Worm (Caenorhabditis elegans): ENCODE results near the gene xol-1.
A peak's percentile ranks its signal among the peaks of the same experiment; 100 is the strongest.

Gene xol-1

DNA sequence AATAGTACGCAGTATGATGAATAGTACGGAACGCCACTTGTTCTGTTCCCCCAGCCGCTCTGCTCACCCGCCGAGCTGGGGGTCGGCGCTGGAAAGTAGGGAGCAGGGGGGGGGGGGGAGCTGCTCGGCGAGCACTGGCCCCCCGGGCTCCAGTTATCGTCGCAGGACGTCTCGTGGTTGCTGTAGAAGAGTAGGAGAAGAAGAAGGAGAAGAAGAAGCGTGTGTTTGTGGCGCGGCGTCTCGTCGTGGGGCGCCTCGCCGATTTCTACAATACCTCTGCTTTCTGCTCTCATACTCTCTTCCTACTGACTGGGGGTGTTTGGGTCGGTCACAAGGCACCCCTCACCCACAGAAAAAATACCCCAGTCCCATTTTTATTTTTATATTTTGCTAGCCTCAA is 23.8 kb upstream of the xol-1 start:
- no peak for TF ChIP-seq nfya-1 (tag; optimal IDR thresholded peaks at IDR 0.05)
- no peak for TF ChIP-seq npax-4 (tag; optimal IDR thresholded peaks at IDR 0.05)
- no peak for TF ChIP-seq ceh-48 (tag; optimal IDR thresholded peaks at IDR 0.05)
- TF ChIP-seq dmd-4 (tag; optimal IDR thresholded peaks at IDR 0.05; ENCODE audit: borderline replicate concordance), result no peak
- TF ChIP-seq C38D4.7 (GFP tag; optimal IDR thresholded peaks at IDR 0.05), result no peak
- no peak for TF ChIP-seq fkh-10 (GFP tag; optimal IDR thresholded peaks at IDR 0.05)
- no peak for TF ChIP-seq F13H6.1 (tag; optimal IDR thresholded peaks at IDR 0.05)
- TF ChIP-seq ceh-24 (tag; optimal IDR thresholded peaks at IDR 0.05), result no peak
- no peak for TF ChIP-seq hlh-6 (tag; optimal IDR thresholded peaks at IDR 0.05)
- TF ChIP-seq ceh-22 (tag; optimal IDR thresholded peaks at IDR 0.05), result no peak
- TF ChIP-seq syd-9 (tag; optimal IDR thresholded peaks at IDR 0.05), result no peak
- no peak for TF ChIP-seq che-1 (tag; optimal IDR thresholded peaks at IDR 0.05)
- TF ChIP-seq pag-3 (tag; optimal IDR thresholded peaks at IDR 0.05; ENCODE audit: borderline replicate concordance), result no peak
- TF ChIP-seq lim-6 (tag; optimal IDR thresholded peaks at IDR 0.05), result no peak
- TF ChIP-seq ttx-3 (tag; optimal IDR thresholded peaks at IDR 0.05), result no peak
- TF ChIP-seq unc-3 (GFP tag; conservative IDR thresholded peaks at IDR 0.05), result no peak
- TF ChIP-seq unc-3 (tag; optimal IDR thresholded peaks at IDR 0.05), result no peak
- no peak for TF ChIP-seq ahr-1 (tag; optimal IDR thresholded peaks at IDR 0.05)
- TF ChIP-seq elt-2 (tag; optimal IDR thresholded peaks at IDR 0.05), result no peak
- no peak for TF ChIP-seq hlh-13 (GFP tag; optimal IDR thresholded peaks at IDR 0.05)
- no peak for TF ChIP-seq ref-2 (tag; optimal IDR thresholded peaks at IDR 0.05)

DNA sequence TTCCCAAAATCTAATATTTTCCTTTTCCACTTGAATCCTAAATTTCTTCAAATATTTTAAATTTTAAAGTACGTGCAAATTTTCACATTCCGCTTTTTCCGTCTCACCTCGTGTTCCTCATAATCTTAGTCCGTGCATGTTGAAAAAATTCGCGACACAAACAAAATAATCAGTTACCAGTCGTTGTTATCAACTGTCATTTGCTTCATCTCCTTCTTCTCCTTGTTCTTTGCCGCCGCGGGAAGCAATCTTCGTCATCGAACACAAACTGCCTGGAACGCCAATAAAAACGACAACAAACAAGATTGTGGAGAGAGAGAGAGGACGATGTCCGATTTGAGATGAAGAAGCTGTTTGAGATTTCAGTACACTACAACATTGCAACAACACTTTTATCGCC is 23.4 kb upstream of the xol-1 start, which contains the start of gene C34D10.5:
C34D10.5 (plus strand) TSS at position 269 of the 400 bp plus-strand sequence.
- TF ChIP-seq ama-1 (optimal IDR thresholded peaks at IDR 0.05) (no peak), T23F11.4 (GFP tag; optimal IDR thresholded peaks at IDR 0.05) (no peak), pqm-1 (tag; optimal IDR thresholded peaks at IDR 0.05) (no peak), ceh-31 (tag; optimal IDR thresholded peaks at IDR 0.05) (no peak)

DNA sequence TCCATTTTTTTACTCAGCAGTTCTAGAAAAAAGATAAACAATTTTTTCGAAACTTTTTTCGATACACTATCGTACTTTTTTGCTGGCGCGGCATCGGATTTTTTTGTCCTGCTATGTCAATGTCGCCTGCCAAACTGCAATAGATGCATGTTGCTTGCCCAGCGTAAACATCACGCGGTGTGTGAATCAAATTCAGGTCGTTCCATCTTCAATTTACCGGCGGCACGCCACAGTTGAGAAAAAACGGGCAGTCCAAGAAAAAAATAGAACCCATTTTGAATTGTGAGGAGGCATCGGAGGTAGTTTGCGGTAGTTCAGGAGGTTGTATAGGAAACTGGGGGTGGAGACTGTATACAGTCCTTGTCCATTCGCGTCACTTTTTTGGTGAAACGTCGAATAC is 22.7 kb upstream of the xol-1 start:
- TF ChIP-seq che-1 (tag; optimal IDR thresholded peaks at IDR 0.05) (no peak), eyg-1 (tag; optimal IDR thresholded peaks at IDR 0.05) (no peak), ahr-1 (tag; optimal IDR thresholded peaks at IDR 0.05) (no peak), unc-3 (GFP tag; conservative IDR thresholded peaks at IDR 0.05) (no peak), unc-3 (tag; optimal IDR thresholded peaks at IDR 0.05) (no peak), hlh-15 (tag; optimal IDR thresholded peaks at IDR 0.05) (no peak), sox-2 (GFP tag; IDR thresholded peaks at IDR 0.05) (no peak), gmeb-2 (tag; optimal IDR thresholded peaks at IDR 0.05) (no peak), nhr-232 (tag; optimal IDR thresholded peaks at IDR 0.05) (no peak), fkh-6 (tag; optimal IDR thresholded peaks at IDR 0.05) (no peak), Y22D7AL.16 (tag; optimal IDR thresholded peaks at IDR 0.05) (no peak), dmd-4 (tag; optimal IDR thresholded peaks at IDR 0.05; ENCODE audit: borderline replicate concordance) (no peak), npax-4 (tag; optimal IDR thresholded peaks at IDR 0.05) (no peak), tbx-7 (tag; optimal IDR thresholded peaks at IDR 0.05) (no peak), ceh-2 (tag; optimal IDR thresholded peaks at IDR 0.05) (no peak), K09A11.1 (tag; optimal IDR thresholded peaks at IDR 0.05; ENCODE audit: insufficient read depth) (no peak), ztf-16 (tag; optimal IDR thresholded peaks at IDR 0.05) (no peak), ama-1 (optimal IDR thresholded peaks at IDR 0.05) (no peak), ceh-34 (tag; optimal IDR thresholded peaks at IDR 0.05) (no peak), K02D7.2 (tag; optimal IDR thresholded peaks at IDR 0.05) (no peak)

DNA sequence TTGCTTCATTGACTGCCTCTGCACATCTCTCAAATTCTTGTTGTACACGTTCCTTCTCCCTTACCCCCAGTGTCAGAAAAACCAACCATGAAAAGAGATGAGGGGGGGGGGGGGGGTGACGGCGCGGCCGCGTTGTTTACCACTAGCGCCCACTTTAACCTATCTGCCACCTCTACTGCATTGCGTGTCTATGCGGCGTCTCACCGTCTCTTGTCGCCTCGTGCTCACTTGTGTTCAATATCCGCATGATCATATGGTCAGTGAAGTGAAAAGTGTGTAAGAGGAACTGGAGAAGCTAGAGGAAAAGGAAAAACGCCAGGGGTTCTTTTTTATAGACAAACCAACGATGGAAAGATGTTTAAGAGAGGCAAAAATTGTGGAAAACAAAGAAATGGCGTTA is 21.4 kb upstream of the xol-1 start:
- TF ChIP-seq nhr-232 (tag; optimal IDR thresholded peaks at IDR 0.05) (no peak), nfya-1 (tag; optimal IDR thresholded peaks at IDR 0.05) (peak; percentile 31), rnt-1 (tag; optimal IDR thresholded peaks at IDR 0.05) (no peak), pax-1 (tag; optimal IDR thresholded peaks at IDR 0.05) (no peak), unc-55 (GFP tag; optimal IDR thresholded peaks at IDR 0.05) (peak; percentile 0), ztf-16 (tag; optimal IDR thresholded peaks at IDR 0.05) (no peak), eyg-1 (tag; optimal IDR thresholded peaks at IDR 0.05) (no peak), C38D4.7 (GFP tag; optimal IDR thresholded peaks at IDR 0.05) (no peak), madf-2 (tag; optimal IDR thresholded peaks at IDR 0.05) (no peak), sox-4 (tag; optimal IDR thresholded peaks at IDR 0.05) (no peak), sdc-2 (tag; optimal IDR thresholded peaks at IDR 0.05) (peak; percentile 37), nhr-11 (tag; optimal IDR thresholded peaks at IDR 0.05) (no peak), pros-1 (tag; optimal IDR thresholded peaks at IDR 0.05) (peak; percentile 68), npax-4 (tag; optimal IDR thresholded peaks at IDR 0.05) (no peak), unc-42 (tag; optimal IDR thresholded peaks at IDR 0.05) (no peak), sox-2 (GFP tag; IDR thresholded peaks at IDR 0.05) (no peak), elt-4 (tag; optimal IDR thresholded peaks at IDR 0.05) (no peak), pqm-1 (tag; optimal IDR thresholded peaks at IDR 0.05) (no peak), ceh-6 (GFP tag; optimal IDR thresholded peaks at IDR 0.05) (no peak)
